Worm (Caenorhabditis elegans) whole organism, L4 larva: ENCODE results near the gene C50H2.7.

Experiments used
- F44E2.7 ChIP-seq: fragments of 200-800 bp; sonication (Bioruptor generic); IDR thresholded peaks from 2 replicates; pipeline ENCODE4 v2.1.2; 2022; ENCODE audit warnings: missing genetic modification characterization, missing compliant biosample characterization
- R02D3.7 ChIP-seq: fragments of 150-350 bp; sonication (generic microtip); optimal IDR thresholded peaks from 3 replicates; lab custom pipeline; 2014; ENCODE audit warnings: missing biosample characterization, missing genetic modification characterization
- Y5F2A.4 ChIP-seq: fragments of 200-800 bp; sonication (Bioruptor generic); optimal IDR thresholded peaks from 2 replicates; lab custom pipeline; 2018; ENCODE audit warnings: mild to moderate bottlenecking, missing genetic modification characterization, missing compliant biosample characterization
- ama-1 ChIP-seq: fragments of 150-350 bp; optimal IDR thresholded peaks from 2 replicates; lab custom pipeline; 2014; ENCODE audit warnings: inconsistent platforms, mixed read lengths
- ceh-32 ChIP-seq: sonication (generic microtip); optimal IDR thresholded peaks from 2 replicates; lab custom pipeline; 2016; ENCODE audit warnings: mild to moderate bottlenecking, missing genetic modification characterization, missing compliant biosample characterization; ENCODE audit not compliant: poor library complexity
- ceh-62 ChIP-seq: sonication (generic microtip); optimal IDR thresholded peaks from 2 replicates; lab custom pipeline; 2017; ENCODE audit warnings: missing biosample characterization, missing genetic modification characterization
- ctbp-1 ChIP-seq: fragments of 200-800 bp; sonication (Bioruptor generic); IDR thresholded peaks from 2 replicates; pipeline ENCODE4 v1.3.6; 2022; ENCODE audit warnings: missing genetic modification reagents, missing genetic modification characterization, missing compliant biosample characterization
- daf-16 ChIP-seq, 3 experiments: sonication (generic microtip); optimal IDR thresholded peaks; 2 replicates each; lab custom pipeline; 2016 to 2017; ENCODE audit warnings: missing genetic modification characterization in 3 of 3, missing genetic modification reagents in 3 of 3, mild to moderate bottlenecking in 2 of 3, missing compliant biosample characterization in 2 of 3, missing biosample characterization in 1 of 3, moderate library complexity in 1 of 3
- duxl-1 ChIP-seq: sonication (generic microtip); optimal IDR thresholded peaks from 2 replicates; lab custom pipeline; 2016; ENCODE audit warnings: mild to moderate bottlenecking, missing genetic modification characterization, moderate library complexity, missing compliant biosample characterization; ENCODE audit not compliant: poor library complexity
- egl-43 ChIP-seq: fragments of 200-800 bp; sonication (Bioruptor generic); IDR thresholded peaks from 2 replicates; pipeline ENCODE4 v1.3.6; 2022; ENCODE audit warnings: missing genetic modification reagents, missing genetic modification characterization, missing compliant biosample characterization
- fkh-10 ChIP-seq: fragments of 150-350 bp; optimal IDR thresholded peaks from 2 replicates; lab custom pipeline; 2014; ENCODE audit warnings: missing biosample characterization, missing genetic modification reagents, missing genetic modification characterization
- gei-8 ChIP-seq: fragments of 200-800 bp; sonication (Bioruptor generic); optimal IDR thresholded peaks from 2 replicates; lab custom pipeline; 2018; ENCODE audit warnings: mild to moderate bottlenecking, missing genetic modification characterization, missing compliant biosample characterization
- mes-2 ChIP-seq: sonication (generic microtip); optimal IDR thresholded peaks from 2 replicates; lab custom pipeline; 2016; ENCODE audit warnings: missing genotype, mild to moderate bottlenecking, missing genetic modification characterization, missing compliant biosample characterization; ENCODE audit not compliant: poor library complexity, severe bottlenecking
- nhr-102 ChIP-seq: sonication (generic microtip); optimal IDR thresholded peaks from 2 replicates; lab custom pipeline; 2016; ENCODE audit warnings: mild to moderate bottlenecking, missing genetic modification characterization, moderate library complexity, missing compliant biosample characterization
- nhr-11 ChIP-seq: fragments of 150-350 bp; optimal IDR thresholded peaks from 2 replicates; lab custom pipeline; 2014; ENCODE audit warnings: missing biosample characterization, missing genetic modification characterization
- nhr-111 ChIP-seq: fragments of 200-800 bp; sonication (Bioruptor generic); optimal IDR thresholded peaks from 2 replicates; lab custom pipeline; 2018; ENCODE audit warnings: mild to moderate bottlenecking, missing genetic modification characterization, missing compliant biosample characterization
- nhr-25 ChIP-seq: sonication (generic microtip); optimal IDR thresholded peaks from 2 replicates; lab custom pipeline; 2017; ENCODE audit warnings: missing genetic modification characterization, mild to moderate bottlenecking, missing compliant biosample characterization, antibody characterized with exemption, moderate library complexity, borderline replicate concordance; ENCODE audit not compliant: insufficient read depth
- nhr-41 ChIP-seq: fragments of 200-800 bp; sonication (Bioruptor generic); IDR thresholded peaks from 2 replicates; pipeline ENCODE4 v1.3.6; 2022; ENCODE audit warnings: missing genetic modification reagents, missing genetic modification characterization, missing compliant biosample characterization
- nhr-48 ChIP-seq: sonication (generic microtip); optimal IDR thresholded peaks from 2 replicates; lab custom pipeline; 2016; ENCODE audit warnings: mild to moderate bottlenecking, missing genetic modification characterization, missing compliant biosample characterization
- nhr-6 ChIP-seq: fragments of 150-350 bp; optimal IDR thresholded peaks from 2 replicates; lab custom pipeline; 2014; ENCODE audit warnings: missing biosample characterization, missing genetic modification characterization
- nhr-76 ChIP-seq: fragments of 150-350 bp; optimal IDR thresholded peaks from 2 replicates; lab custom pipeline; 2014; ENCODE audit warnings: missing biosample characterization, missing genetic modification characterization
- nhr-77 ChIP-seq: fragments of 150-350 bp; optimal IDR thresholded peaks from 2 replicates; lab custom pipeline; 2014; ENCODE audit warnings: missing biosample characterization, missing genetic modification characterization
- saeg-2 ChIP-seq: fragments of 200-800 bp; sonication (Bioruptor generic); IDR thresholded peaks from 2 replicates; pipeline ENCODE4 v1.3.6; 2022; ENCODE audit warnings: missing genetic modification reagents, missing genetic modification characterization, missing compliant biosample characterization
- set-16 ChIP-seq: fragments of 200-800 bp; sonication (Bioruptor generic); IDR thresholded peaks from 2 replicates; pipeline ENCODE4 v1.3.6; 2022; ENCODE audit warnings: missing genetic modification reagents, missing genetic modification characterization, missing compliant biosample characterization
- skn-1 ChIP-seq: fragments of 150-350 bp; optimal IDR thresholded peaks from 2 replicates; lab custom pipeline; 2014; ENCODE audit warnings: missing biosample characterization, missing genetic modification characterization
- snpc-1.2 ChIP-seq: fragments of 200-800 bp; sonication (Bioruptor generic); IDR thresholded peaks from 2 replicates; pipeline ENCODE4 v1.3.6; 2022; ENCODE audit warnings: missing genetic modification reagents, missing genetic modification characterization, missing compliant biosample characterization
- snpc-4 ChIP-seq: fragments of 150-350 bp; optimal IDR thresholded peaks from 2 replicates; lab custom pipeline; 2014; ENCODE audit warnings: missing biosample characterization, missing genetic modification characterization
- tag-97 ChIP-seq: fragments of 200-800 bp; sonication (Bioruptor generic); IDR thresholded peaks from 2 replicates; pipeline ENCODE4 v1.3.6; 2022; ENCODE audit warnings: missing genetic modification characterization, missing compliant biosample characterization
- tra-1 ChIP-seq: fragments of 200-800 bp; sonication (Bioruptor generic); IDR thresholded peaks from 2 replicates; pipeline ENCODE4 v1.3.6; 2022; ENCODE audit warnings: missing genetic modification reagents, missing genetic modification characterization, missing compliant biosample characterization
- unc-62 ChIP-seq, 3 experiments: fragments of 150-350 bp in 1 of 3; sonication (generic microtip); optimal IDR thresholded peaks in 2 of 3; peaks in 1 of 3; 1 replicate in 1 of 3; 2 replicates in 2 of 3; lab custom pipeline; 2014 to 2017; ENCODE audit warnings: missing biosample characterization in 3 of 3, missing genetic modification characterization in 3 of 3, missing genetic modification reagents in 3 of 3, missing genotype in 1 of 3
- ztf-7 ChIP-seq: fragments of 150-350 bp; optimal IDR thresholded peaks from 2 replicates; lab custom pipeline; 2014; ENCODE audit warnings: missing biosample characterization, missing genetic modification characterization

C50H2.7 gene

ce11 chrV:9901119-9901518 lies 21.5 kb upstream of the C50H2.7 start:
- TF ChIP-seq nhr-11 (tag; lab: Kevin White, UChicago) (peak; percentile 17), nhr-76 (tag; lab: Kevin White, UChicago) (no peak)

ce11 chrV:9906115-9906514 lies 16.5 kb upstream of the C50H2.7 start, which contains the start of gene fipr-11:
Gene fipr-11 (minus strand): TSS chrV:9906215.
- no peak for TF ChIP-seq nhr-111
- TF ChIP-seq snpc-1.2 (GFP tag; lab: Robert Waterston, UW) = no peak
- TF ChIP-seq Y5F2A.4 = no peak
- TF ChIP-seq set-16 (GFP tag; lab: Robert Waterston, UW) = no peak
- TF ChIP-seq tra-1 (GFP tag; lab: Robert Waterston, UW) = no peak
- TF ChIP-seq snpc-4 = no peak
- no peak for TF ChIP-seq nhr-6 (tag; lab: Kevin White, UChicago)
- TF ChIP-seq gei-8 (GFP tag; lab: Kevin White, UChicago) = no peak

- TF ChIP-seq F44E2.7 = no peak
- TF ChIP-seq nhr-102 = no peak
- peak in 1 of 2 experiments; percentile 95 for TF ChIP-seq unc-62 (GFP tag; optimal IDR thresholded peaks at IDR 0.05 in 1 of 2; lab: Kevin White, UChicago)
- no peak for TF ChIP-seq unc-62 (tag; optimal IDR thresholded peaks at IDR 0.05; lab: Kevin White, UChicago)
Observed at ce11 chrV:9907205-9907604, 15.4 kb upstream of the C50H2.7 start.

ce11 chrV:9909624-9910023 lies 13.0 kb upstream of the C50H2.7 start:
- TF ChIP-seq ama-1 = no peak
- TF ChIP-seq unc-62 (GFP tag; optimal IDR thresholded peaks at IDR 0.05 in 1 of 2; lab: Kevin White, UChicago) = peak in 1 of 2 experiments; percentile 96
- no peak for TF ChIP-seq unc-62 (tag; optimal IDR thresholded peaks at IDR 0.05; lab: Kevin White, UChicago)

ce11 chrV:9911165-9911564 lies 11.4 kb upstream of the C50H2.7 start:
- no peak for TF ChIP-seq ceh-32 (tag; lab: Kevin White, UChicago)
- peak in 1 of 2 experiments; percentile 45 for TF ChIP-seq unc-62 (GFP tag; optimal IDR thresholded peaks at IDR 0.05 in 1 of 2; lab: Kevin White, UChicago)
- no peak for TF ChIP-seq unc-62 (tag; optimal IDR thresholded peaks at IDR 0.05; lab: Kevin White, UChicago)

- TF ChIP-seq tag-97 (GFP tag; lab: Robert Waterston, UW) (no peak), ceh-62 (tag; lab: Kevin White, UChicago) (no peak), daf-16 (GFP tag; optimal IDR thresholded peaks at IDR 0.05; lab: Kevin White, UChicago) (no peak), daf-16 (tag; optimal IDR thresholded peaks at IDR 0.05; lab: Kevin White, UChicago) (no peak), nhr-48 (no peak), ama-1 (no peak), nhr-25 (tag; lab: Kevin White, UChicago) (no peak), R02D3.7 (no peak), duxl-1 (tag; lab: Kevin White, UChicago) (no peak), mes-2 (no peak), fkh-10 (no peak), unc-62 (GFP tag; optimal IDR thresholded peaks at IDR 0.05 in 1 of 2; lab: Kevin White, UChicago) (no peak), unc-62 (tag; optimal IDR thresholded peaks at IDR 0.05; lab: Kevin White, UChicago) (no peak), tra-1 (GFP tag; lab: Robert Waterston, UW) (no peak), ctbp-1 (GFP tag; lab: Robert Waterston, UW) (no peak), saeg-2 (GFP tag; lab: Robert Waterston, UW) (no peak), nhr-41 (GFP tag; lab: Robert Waterston, UW) (no peak), skn-1 (tag; lab: Kevin White, UChicago) (no peak), nhr-77 (tag; lab: Kevin White, UChicago) (no peak), nhr-102 (no peak), ztf-7 (tag; lab: Kevin White, UChicago) (no peak), egl-43 (GFP tag; lab: Robert Waterston, UW) (no peak)
Observed at ce11 chrV:9913863-9914262, 8.7 kb upstream of the C50H2.7 start, which contains the start of gene fipr-10. Gene fipr-10 (plus strand): TSS chrV:9914163.
